Worm (Caenorhabditis elegans) whole organism, L3 larva: ENCODE measurements around the gene kgb-1.

Experiments
- R02D3.7 ChIP-seq: fragments of 150-350 bp; optimal IDR thresholded peaks from 2 replicates; lab custom pipeline; 2014; ENCODE audit warnings: missing biosample characterization, missing genetic modification characterization
- ZK546.5 ChIP-seq: sonication (generic microtip); optimal IDR thresholded peaks from 2 replicates; lab custom pipeline; 2017; ENCODE audit warnings: missing biosample characterization, missing genetic modification characterization
- ceh-16 ChIP-seq: sonication (generic microtip); optimal IDR thresholded peaks from 2 replicates; lab custom pipeline; 2017; ENCODE audit warnings: missing biosample characterization, missing genetic modification characterization
- ceh-28 ChIP-seq: fragments of 150-350 bp; optimal IDR thresholded peaks from 2 replicates; lab custom pipeline; 2014; ENCODE audit warnings: missing biosample characterization, missing genetic modification reagents, missing genetic modification characterization
- ceh-82 ChIP-seq: fragments of 150-350 bp; optimal IDR thresholded peaks from 2 replicates; lab custom pipeline; 2014; ENCODE audit warnings: missing biosample characterization, missing genetic modification characterization
- ceh-9 ChIP-seq: sonication (generic microtip); optimal IDR thresholded peaks from 2 replicates; lab custom pipeline; 2018; ENCODE audit warnings: missing biosample characterization, missing genetic modification characterization
- daf-12 ChIP-seq: fragments of 150-350 bp; optimal IDR thresholded peaks from 2 replicates; lab custom pipeline; 2014; ENCODE audit warnings: missing biosample characterization, missing genetic modification reagents, missing genetic modification characterization
- egl-5 ChIP-seq: fragments of 150-350 bp; optimal IDR thresholded peaks from 2 replicates; lab custom pipeline; 2017; ENCODE audit warnings: missing biosample characterization, missing genetic modification reagents, missing genetic modification characterization, inconsistent platforms
- elt-2 ChIP-seq: sonication (generic microtip); optimal IDR thresholded peaks from 2 replicates; lab custom pipeline; 2016; ENCODE audit warnings: missing genetic modification reagents, mild to moderate bottlenecking, missing genetic modification characterization, missing compliant biosample characterization
- eor-1 ChIP-seq, 2 experiments: fragments of 150-350 bp; optimal IDR thresholded peaks; 2 replicates each; lab custom pipeline; 2014 to 2018; ENCODE audit warnings: missing biosample characterization in 2 of 2, missing genetic modification characterization in 2 of 2
- fkh-10 ChIP-seq: sonication (generic microtip); optimal IDR thresholded peaks from 2 replicates; lab custom pipeline; 2017; ENCODE audit warnings: missing biosample characterization, missing genetic modification reagents, missing genetic modification characterization
- fkh-2 ChIP-seq: fragments of 150-350 bp; optimal IDR thresholded peaks from 2 replicates; lab custom pipeline; 2014; ENCODE audit warnings: missing biosample characterization, missing genetic modification reagents, missing genetic modification characterization
- hmg-11 ChIP-seq: sonication (generic microtip); optimal IDR thresholded peaks from 2 replicates; lab custom pipeline; 2016; ENCODE audit warnings: missing genetic modification characterization, missing compliant biosample characterization
- jun-1 ChIP-seq: fragments of 150-350 bp; optimal IDR thresholded peaks from 2 replicates; lab custom pipeline; 2014; ENCODE audit warnings: missing biosample characterization, missing genetic modification reagents, missing genetic modification characterization
- lin-15B ChIP-seq: fragments of 150-350 bp; optimal IDR thresholded peaks from 2 replicates; lab custom pipeline; 2014; ENCODE audit warnings: missing biosample characterization, missing genetic modification characterization
- lin-39 ChIP-seq: fragments of 150-350 bp; optimal IDR thresholded peaks from 2 replicates; lab custom pipeline; 2018; ENCODE audit warnings: missing biosample characterization, missing genetic modification reagents, missing genetic modification characterization
- lsy-12 ChIP-seq: sonication (generic microtip); optimal IDR thresholded peaks from 2 replicates; lab custom pipeline; 2016; ENCODE audit warnings: mild to moderate bottlenecking, missing genetic modification characterization, missing compliant biosample characterization
- mdl-1 ChIP-seq: fragments of 150-350 bp; optimal IDR thresholded peaks from 2 replicates; lab custom pipeline; 2014; ENCODE audit warnings: missing biosample characterization, missing genetic modification characterization
- nfya-1 ChIP-seq: sonication (generic microtip); optimal IDR thresholded peaks from 2 replicates; lab custom pipeline; 2017; ENCODE audit warnings: missing genetic modification characterization, mild to moderate bottlenecking, missing compliant biosample characterization, antibody characterized with exemption, moderate library complexity; ENCODE audit not compliant: insufficient read depth
- nhr-11 ChIP-seq: fragments of 150-350 bp; optimal IDR thresholded peaks from 2 replicates; lab custom pipeline; 2014; ENCODE audit warnings: missing biosample characterization, missing genetic modification characterization
- nhr-23 ChIP-seq: fragments of 150-350 bp; optimal IDR thresholded peaks from 2 replicates; lab custom pipeline; 2014; ENCODE audit warnings: missing biosample characterization, missing genetic modification reagents, missing genetic modification characterization
- nhr-237 ChIP-seq: fragments of 150-350 bp; optimal IDR thresholded peaks from 2 replicates; lab custom pipeline; 2014; ENCODE audit warnings: missing biosample characterization, missing genetic modification characterization
- nhr-25 ChIP-seq: sonication (generic microtip); optimal IDR thresholded peaks from 2 replicates; lab custom pipeline; 2017; ENCODE audit warnings: missing biosample characterization, missing genetic modification characterization
- nhr-28 ChIP-seq: fragments of 150-350 bp; optimal IDR thresholded peaks from 2 replicates; lab custom pipeline; 2014; ENCODE audit warnings: missing biosample characterization, missing genetic modification characterization
- nhr-43 ChIP-seq: sonication (generic microtip); optimal IDR thresholded peaks from 2 replicates; lab custom pipeline; 2016; ENCODE audit warnings: mild to moderate bottlenecking, missing genetic modification characterization, missing compliant biosample characterization; ENCODE audit not compliant: poor library complexity, severe bottlenecking
- nhr-67 ChIP-seq: fragments of 150-350 bp; optimal IDR thresholded peaks from 2 replicates; lab custom pipeline; 2014; ENCODE audit warnings: missing biosample characterization, missing genetic modification characterization
- nhr-77 ChIP-seq: fragments of 150-350 bp; optimal IDR thresholded peaks from 2 replicates; lab custom pipeline; 2014; ENCODE audit warnings: missing biosample characterization, missing genetic modification characterization
- pha-4 ChIP-seq: fragments of 150-350 bp; optimal IDR thresholded peaks from 2 replicates; lab custom pipeline; 2014; ENCODE audit warnings: missing biosample characterization, missing genetic modification reagents, missing genetic modification characterization
- pqm-1 ChIP-seq: fragments of 150-350 bp; optimal IDR thresholded peaks from 2 replicates; lab custom pipeline; 2017; ENCODE audit warnings: missing biosample characterization, missing genetic modification characterization, inconsistent platforms
- sea-2 ChIP-seq: fragments of 150-350 bp; sonication (generic microtip); optimal IDR thresholded peaks from 4 replicates; lab custom pipeline; 2014; ENCODE audit warnings: missing biosample characterization, missing genetic modification reagents, missing genetic modification characterization
- skn-1 ChIP-seq: fragments of 150-350 bp; optimal IDR thresholded peaks from 2 replicates; lab custom pipeline; 2014; ENCODE audit warnings: missing biosample characterization, missing genetic modification characterization
- snpc-4 ChIP-seq: fragments of 150-350 bp; optimal IDR thresholded peaks from 2 replicates; lab custom pipeline; 2014; ENCODE audit warnings: missing biosample characterization, missing genetic modification characterization
- tbx-2 ChIP-seq: sonication (generic microtip); optimal IDR thresholded peaks from 2 replicates; lab custom pipeline; 2016; ENCODE audit warnings: mild to moderate bottlenecking, missing genetic modification characterization, missing compliant biosample characterization
- unc-62 ChIP-seq: fragments of 150-350 bp; sonication (generic microtip); optimal IDR thresholded peaks from 4 replicates; lab custom pipeline; 2014; ENCODE audit warnings: missing biosample characterization, missing genetic modification reagents, missing genetic modification characterization
- zag-1 ChIP-seq: fragments of 150-350 bp; optimal IDR thresholded peaks from 2 replicates; lab custom pipeline; 2014; ENCODE audit warnings: missing biosample characterization, missing genetic modification characterization
- ztf-11 ChIP-seq: fragments of 150-350 bp; optimal IDR thresholded peaks from 2 replicates; lab custom pipeline; 2014; ENCODE audit warnings: missing biosample characterization, missing genetic modification characterization
- ztf-4 ChIP-seq: fragments of 150-350 bp; optimal IDR thresholded peaks from 2 replicates; lab custom pipeline; 2014; ENCODE audit warnings: missing biosample characterization, missing genetic modification characterization

The kgb-1 gene

ce11 chrIV:409935-410334 is at the start of gene kgb-1:
Gene kgb-1, minus strand, starts transcription at chrIV:410035.
- no peak for TF ChIP-seq mdl-1 (tag; lab: Kevin White, UChicago)
- TF ChIP-seq nhr-77 (tag; lab: Kevin White, UChicago): no peak
- no peak for TF ChIP-seq pha-4 (tag; lab: Kevin White, UChicago)
- TF ChIP-seq nhr-67 (tag; lab: Kevin White, UChicago): no peak
- no peak for TF ChIP-seq ceh-16
- TF ChIP-seq nhr-237 (tag; lab: Kevin White, UChicago): no peak
- no peak for TF ChIP-seq nhr-23 (tag; lab: Kevin White, UChicago)
- TF ChIP-seq nhr-43 (tag; lab: Kevin White, UChicago): no peak
- no peak for TF ChIP-seq eor-1 (tag; optimal IDR thresholded peaks at IDR 0.05; lab: Kevin White, UChicago)
- TF ChIP-seq ceh-28: no peak
- no peak for TF ChIP-seq snpc-4

- TF ChIP-seq nhr-28 (tag; lab: Kevin White, UChicago) (no peak), skn-1 (tag; lab: Kevin White, UChicago) (no peak), ztf-4 (no peak), nfya-1 (tag; lab: Kevin White, UChicago) (no peak), daf-12 (tag; lab: Kevin White, UChicago) (no peak), ceh-9 (tag; lab: Kevin White, UChicago) (no peak), nhr-11 (tag; lab: Kevin White, UChicago) (no peak), ceh-16 (no peak), pha-4 (tag; lab: Kevin White, UChicago) (no peak), ztf-11 (tag; lab: Kevin White, UChicago) (no peak), ceh-82 (no peak), nhr-23 (tag; lab: Kevin White, UChicago) (no peak), zag-1 (tag; lab: Kevin White, UChicago) (no peak), fkh-2 (tag; lab: Kevin White, UChicago) (no peak), lsy-12 (no peak), eor-1 (tag; optimal IDR thresholded peaks at IDR 0.05; lab: Kevin White, UChicago) (no peak)
Measured at ce11 chrIV:455484-455883, 45.6 kb upstream of the kgb-1 start, which contains the start of gene M04G7.1. Gene M04G7.1, plus strand, starts transcription at chrIV:455784.

ce11 chrIV:454816-455215 is 45.0 kb upstream of the kgb-1 start, which contains the start of the genes Y66H1A.8 and M04G7.5:
Gene Y66H1A.8, minus strand, starts transcription at chrIV:454916.
Gene M04G7.5, plus strand, starts transcription at chrIV:455073.
- TF ChIP-seq lsy-12 (no peak), hmg-11 (tag; lab: Kevin White, UChicago) (no peak)

- no peak for TF ChIP-seq R02D3.7 (tag; lab: Kevin White, UChicago)
- no peak for TF ChIP-seq ceh-28
- no peak for TF ChIP-seq sea-2 (GFP tag; lab: Kevin White, UChicago)
- TF ChIP-seq hmg-11 (tag; lab: Kevin White, UChicago): no peak
- TF ChIP-seq, all 47 proteins: peak for 0
Measured at ce11 chrIV:445377-445776, 35.5 kb upstream of the kgb-1 start, which contains the start of gene dpm-1. Gene dpm-1, plus strand, starts transcription at chrIV:445677.

- TF ChIP-seq jun-1 (tag; lab: Kevin White, UChicago): peak; percentile 39
- no peak for TF ChIP-seq nhr-11 (tag; lab: Kevin White, UChicago)
- no peak for TF ChIP-seq nhr-67 (tag; lab: Kevin White, UChicago)
- TF ChIP-seq pha-4 (tag; lab: Kevin White, UChicago): peak; percentile 97
- peak; percentile 79 for TF ChIP-seq nhr-43 (tag; lab: Kevin White, UChicago)
- TF ChIP-seq elt-2 (tag; lab: Kevin White, UChicago): peak; percentile 45
- TF ChIP-seq ZK546.5 (tag; lab: Kevin White, UChicago): no peak
- TF ChIP-seq nfya-1 (tag; lab: Kevin White, UChicago): peak; percentile 85
- TF ChIP-seq ceh-82: peak; percentile 52
- TF ChIP-seq lin-15B (tag; lab: Kevin White, UChicago): peak; percentile 93
- peak; percentile 37 for TF ChIP-seq egl-5 (tag; lab: Kevin White, UChicago)
- TF ChIP-seq nhr-25 (tag; lab: Kevin White, UChicago): peak; percentile 37
- peak; percentile 38 for TF ChIP-seq fkh-10 (GFP tag; lab: Kevin White, UChicago)
- TF ChIP-seq lsy-12: peak; percentile 69
- peak; percentile 60 for TF ChIP-seq nhr-77 (tag; lab: Kevin White, UChicago)
- TF ChIP-seq R02D3.7 (tag; lab: Kevin White, UChicago): peak; percentile 84
- TF ChIP-seq nhr-28 (tag; lab: Kevin White, UChicago): peak; percentile 10
- no peak for TF ChIP-seq zag-1 (tag; lab: Kevin White, UChicago)
- TF ChIP-seq nhr-23 (tag; lab: Kevin White, UChicago): peak; percentile 91
- TF ChIP-seq ceh-28: peak; percentile 83
- no peak for TF ChIP-seq ceh-16
- TF ChIP-seq eor-1 (tag; optimal IDR thresholded peaks at IDR 0.05; lab: Kevin White, UChicago): no peak
- peak; percentile 48 for TF ChIP-seq pqm-1 (tag; lab: Kevin White, UChicago)
- peak; percentile 50 for TF ChIP-seq tbx-2 (tag; lab: Kevin White, UChicago)
- peak; percentile 53 for TF ChIP-seq snpc-4
- TF ChIP-seq unc-62 (GFP tag; lab: Kevin White, UChicago): peak; percentile 13
- TF ChIP-seq lin-39 (tag; lab: Kevin White, UChicago): peak; percentile 58
- no peak for TF ChIP-seq ceh-9 (tag; lab: Kevin White, UChicago)
Measured at ce11 chrIV:443622-444021, 33.8 kb upstream of the kgb-1 start, which contains the start of gene mrpl-55. Gene mrpl-55, plus strand, starts transcription at chrIV:443985.
